Fruit fly (Drosophila melanogaster) whole organism, adult: ENCODE data around the gene CG13318.

Experiments used
- CG14711 ChIP-seq: fragments of 200-800 bp; sonication (Bioruptor generic); optimal IDR thresholded peaks from 2 replicates; lab custom pipeline; 2018; ENCODE audit warnings: missing biosample characterization, mild to moderate bottlenecking, missing genetic modification characterization, moderate library complexity
- CG7101 ChIP-seq: fragments of 200-800 bp; sonication (Bioruptor generic); optimal IDR thresholded peaks from 2 replicates; lab custom pipeline; 2018; ENCODE audit warnings: missing biosample characterization, mild to moderate bottlenecking, missing genetic modification characterization, moderate library complexity
- Crg-1 ChIP-seq: fragments of 200-800 bp; sonication (Bioruptor generic); optimal IDR thresholded peaks from 2 replicates; lab custom pipeline; 2016; ENCODE audit warnings: missing biosample characterization, missing genetic modification characterization
- Hr96 ChIP-seq: fragments of 200-800 bp; sonication (Bioruptor generic); optimal IDR thresholded peaks from 2 replicates; lab custom pipeline; 2016; ENCODE audit warnings: missing biosample characterization, missing genetic modification characterization
- Mnt ChIP-seq: fragments of 200-800 bp; sonication (Bioruptor generic); optimal IDR thresholded peaks from 2 replicates; lab custom pipeline; 2016; ENCODE audit warnings: missing biosample characterization, mild to moderate bottlenecking, missing genetic modification characterization
- bab1 ChIP-seq: fragments of 200-800 bp; sonication (Bioruptor generic); optimal IDR thresholded peaks from 3 replicates; lab custom pipeline; 2019; ENCODE audit warnings: missing biosample characterization, mild to moderate bottlenecking, missing genetic modification characterization, moderate library complexity
- cic ChIP-seq: fragments of 200-800 bp; sonication (Bioruptor generic); optimal IDR thresholded peaks from 2 replicates; lab custom pipeline; 2017; ENCODE audit warnings: missing biosample characterization, mild to moderate bottlenecking, missing genetic modification characterization, moderate library complexity
- kay ChIP-seq: fragments of 200-800 bp; sonication (Bioruptor generic); peaks from one replicate; lab custom pipeline; 2016; ENCODE audit warnings: missing biosample characterization, missing genetic modification characterization, borderline replicate concordance

- TF ChIP-seq CG14711 (tag; lab: Kevin White, UChicago) (peak; percentile 7), cic (GFP tag; lab: Kevin White, UChicago) (peak; percentile 93), Mnt (GFP tag; lab: Kevin White, UChicago) (peak; percentile 78), kay (GFP tag; lab: Kevin White, UChicago) (peak; percentile 97), Hr96 (GFP tag; lab: Kevin White, UChicago) (no peak), CG7101 (peak; percentile 39), bab1 (peak; percentile 13), Crg-1 (GFP tag; lab: Kevin White, UChicago) (peak; percentile 75)
These were observed 47.1 kb upstream of the CG13318 start for dm6 chr3R:8819551-8820057.
